Worm (Caenorhabditis elegans) whole organism, L3 larva: ENCODE data around the gene egas-3.

Source experiments
- ZK546.5 ChIP-seq: sonication (generic microtip); optimal IDR thresholded peaks from 2 replicates; lab custom pipeline; 2017; ENCODE audit warnings: missing biosample characterization, missing genetic modification characterization
- lin-39 ChIP-seq: fragments of 150-350 bp; optimal IDR thresholded peaks from 2 replicates; lab custom pipeline; 2018; ENCODE audit warnings: missing biosample characterization, missing genetic modification reagents, missing genetic modification characterization
- mdl-1 ChIP-seq: fragments of 150-350 bp; optimal IDR thresholded peaks from 2 replicates; lab custom pipeline; 2014; ENCODE audit warnings: missing biosample characterization, missing genetic modification characterization
- nhr-237 ChIP-seq: fragments of 150-350 bp; optimal IDR thresholded peaks from 2 replicates; lab custom pipeline; 2014; ENCODE audit warnings: missing biosample characterization, missing genetic modification characterization
- nhr-28 ChIP-seq: fragments of 150-350 bp; optimal IDR thresholded peaks from 2 replicates; lab custom pipeline; 2014; ENCODE audit warnings: missing biosample characterization, missing genetic modification characterization
- unc-39 ChIP-seq: sonication (generic microtip); optimal IDR thresholded peaks from 4 replicates; lab custom pipeline; 2017; ENCODE audit warnings: missing biosample characterization, missing genetic modification characterization
- unc-62 ChIP-seq: fragments of 150-350 bp; sonication (generic microtip); optimal IDR thresholded peaks from 4 replicates; lab custom pipeline; 2014; ENCODE audit warnings: missing biosample characterization, missing genetic modification reagents, missing genetic modification characterization

DNA sequence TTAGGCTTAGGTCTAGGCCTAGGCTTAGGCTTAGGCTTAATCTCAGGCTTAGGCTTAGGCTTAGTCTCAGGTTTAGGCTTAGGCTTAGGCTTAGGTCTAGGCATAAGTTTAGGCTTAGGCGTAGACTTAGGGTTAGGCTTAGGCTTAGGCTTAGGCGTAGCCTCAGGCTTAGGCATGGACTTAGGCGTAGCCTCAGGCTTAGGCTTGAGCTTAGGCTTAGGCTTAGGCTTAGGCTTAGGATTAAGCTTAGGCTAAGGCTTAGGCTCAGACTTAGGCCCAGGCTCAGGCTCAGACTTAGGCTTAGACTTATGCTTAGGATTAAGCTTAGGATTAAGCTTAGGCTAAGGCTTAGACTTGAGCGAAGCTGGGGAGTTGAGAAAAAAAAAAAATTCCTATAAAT lies 23.0 kb downstream of the egas-3 start:
- TF ChIP-seq mdl-1: no peak
- no peak for TF ChIP-seq lin-39 (tag; lab: Kevin White, UChicago)
- TF ChIP-seq unc-62: no peak
- TF ChIP-seq ZK546.5: no peak
- TF ChIP-seq nhr-237 (tag; lab: Kevin White, UChicago): no peak
- no peak for TF ChIP-seq unc-39 (tag; lab: Kevin White, UChicago)
- no peak for TF ChIP-seq nhr-28 (tag; lab: Kevin White, UChicago)
